Worm (Caenorhabditis elegans): ENCODE measurements around the gene F41G3.3.

F41G3.3 gene

DNA sequence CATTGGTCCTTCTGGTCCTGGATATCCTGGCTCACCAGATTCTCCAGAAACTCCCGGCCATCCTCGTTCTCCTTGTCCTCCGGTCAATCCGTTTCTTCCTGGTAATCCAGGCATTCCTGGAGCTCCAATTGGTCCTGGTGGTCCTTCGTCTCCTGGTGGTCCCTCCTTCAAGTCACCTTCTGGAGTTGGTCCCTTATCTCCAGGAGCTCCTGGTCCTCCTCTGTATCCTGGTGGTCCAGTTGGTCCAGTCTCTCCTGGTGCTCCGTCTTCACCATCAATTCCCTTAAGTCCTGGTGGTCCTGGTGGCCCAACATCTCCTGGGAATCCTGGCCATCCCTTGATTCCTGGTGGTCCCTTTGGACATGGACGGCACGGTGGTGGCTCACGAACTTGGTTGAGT lies 45.7 kb upstream of the F41G3.3 start:
- TF ChIP-seq unc-62 (GFP tag; optimal IDR thresholded peaks at IDR 0.05), result no peak
- TF ChIP-seq lin-39 (tag; optimal IDR thresholded peaks at IDR 0.05), result no peak
- no peak for TF ChIP-seq nhr-21 (tag; optimal IDR thresholded peaks at IDR 0.05)
- TF ChIP-seq mbf-1 (tag; optimal IDR thresholded peaks at IDR 0.05), result no peak
- no peak for TF ChIP-seq F13H6.1 (tag; optimal IDR thresholded peaks at IDR 0.05)
- TF ChIP-seq sma-9 (GFP tag; optimal IDR thresholded peaks at IDR 0.05), result no peak
- no peak for TF ChIP-seq sma-9 (tag; optimal IDR thresholded peaks at IDR 0.05)
- TF ChIP-seq snpc-4 (tag; optimal IDR thresholded peaks at IDR 0.05), result no peak
- TF ChIP-seq zag-1 (tag; optimal IDR thresholded peaks at IDR 0.05), result no peak
- TF ChIP-seq unc-39 (tag; optimal IDR thresholded peaks at IDR 0.05), result no peak
- TF ChIP-seq nhr-23 (tag; optimal IDR thresholded peaks at IDR 0.05), result no peak
- no peak for TF ChIP-seq mab-5 (tag; optimal IDR thresholded peaks at IDR 0.05)
- no peak for TF ChIP-seq nhr-25 (tag; optimal IDR thresholded peaks at IDR 0.05)
- TF ChIP-seq lsy-2 (tag; optimal IDR thresholded peaks at IDR 0.05), result no peak
- TF ChIP-seq unc-55 (GFP tag; optimal IDR thresholded peaks at IDR 0.05), result no peak
- no peak for TF ChIP-seq lin-11 (tag; optimal IDR thresholded peaks at IDR 0.05)
- no peak for TF ChIP-seq ceh-82 (tag; optimal IDR thresholded peaks at IDR 0.05)
- no peak for TF ChIP-seq nhr-129 (tag; optimal IDR thresholded peaks at IDR 0.05)
- no peak for TF ChIP-seq crh-2 (tag; optimal IDR thresholded peaks at IDR 0.05)

DNA sequence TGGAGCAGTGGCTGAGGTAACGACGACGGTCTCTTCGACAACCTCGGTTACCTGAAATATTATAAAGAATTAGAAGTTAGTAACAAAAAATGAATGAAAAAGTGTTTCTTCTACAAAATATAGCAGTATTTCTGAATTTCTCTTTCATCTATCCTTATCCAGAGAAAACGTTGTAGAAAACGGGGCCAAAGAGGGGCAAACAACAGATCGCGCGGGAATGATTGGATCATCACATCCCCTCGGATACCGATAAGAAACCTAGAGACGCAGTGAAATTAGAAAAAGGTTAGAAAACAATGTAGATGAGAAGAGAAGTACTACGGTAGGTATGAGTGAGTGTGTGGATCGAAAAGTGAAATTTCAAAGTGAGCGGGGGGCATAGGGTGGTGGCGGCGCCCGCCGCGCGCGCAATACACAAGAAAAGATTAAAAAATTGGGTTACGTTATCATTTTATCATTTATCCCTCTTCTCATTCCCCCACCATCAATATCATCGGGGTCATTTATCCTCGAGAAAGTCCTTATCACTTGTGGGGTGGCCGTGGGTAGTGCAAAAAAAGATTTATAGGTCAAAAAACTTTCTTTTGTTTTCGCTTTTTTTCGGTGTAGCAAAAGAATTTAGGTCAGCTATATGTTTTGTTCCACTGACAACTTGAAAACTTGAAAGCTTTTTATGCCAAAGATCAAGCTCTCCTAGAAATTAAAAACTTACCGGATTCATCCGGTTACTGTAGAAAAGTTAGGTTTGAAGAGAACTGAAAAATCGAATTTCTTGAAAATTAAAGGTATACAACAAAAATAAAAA lies 44.0 kb upstream of the F41G3.3 start, which contains the start of the genes dpy-10 and T14B4.19:
Gene dpy-10, minus strand, starts transcription at position 51 of the 805 bp plus-strand sequence.
Gene T14B4.19, minus strand, starts transcription at position 755 of the 805 bp plus-strand sequence.
- TF ChIP-seq lsy-2 (tag; optimal IDR thresholded peaks at IDR 0.05) (peak in 1 of 2 experiments; percentile 63), sma-9 (GFP tag; optimal IDR thresholded peaks at IDR 0.05) (peak; percentile 84), sma-9 (tag; optimal IDR thresholded peaks at IDR 0.05) (no peak), elt-1 (tag; optimal IDR thresholded peaks at IDR 0.05) (peak; percentile 42), blmp-1 (tag; optimal IDR thresholded peaks at IDR 0.05; ENCODE audit: insufficient read depth) (peak; percentile 92), Y55F3AM.14 (GFP tag; optimal IDR thresholded peaks at IDR 0.05) (no peak), sem-4 (tag; optimal IDR thresholded peaks at IDR 0.05) (peak; percentile 16), nhr-6 (tag; optimal IDR thresholded peaks at IDR 0.05) (no peak), fos-1 (tag; optimal IDR thresholded peaks at IDR 0.05) (peak; percentile 33), egl-27 (tag; optimal IDR thresholded peaks at IDR 0.05) (peak; percentile 9), nhr-21 (tag; optimal IDR thresholded peaks at IDR 0.05) (peak; percentile 92), sma-3 (GFP tag; optimal IDR thresholded peaks at IDR 0.05) (peak; percentile 51), R02D3.7 (tag; optimal IDR thresholded peaks at IDR 0.05) (no peak)

DNA sequence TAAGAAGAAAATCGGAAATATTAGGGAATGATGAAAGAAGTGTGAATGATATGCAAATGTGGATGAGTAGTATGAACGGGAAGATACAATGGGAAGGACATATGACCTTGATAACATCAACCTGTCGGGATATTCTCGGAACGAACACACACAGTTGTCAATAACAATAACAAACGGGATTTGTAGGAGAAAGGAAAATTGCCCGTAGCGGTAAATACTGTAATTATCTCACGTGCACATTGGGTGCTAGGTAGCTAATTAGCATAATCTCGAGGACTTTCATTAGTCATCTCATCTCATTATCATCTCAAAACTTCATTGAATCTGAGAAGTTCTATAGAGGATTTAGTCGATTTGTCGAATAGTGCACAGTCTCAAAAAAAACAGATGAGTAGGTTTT lies 43.3 kb upstream of the F41G3.3 start:
- TF ChIP-seq nhr-21 (tag; optimal IDR thresholded peaks at IDR 0.05) (no peak), blmp-1 (tag; optimal IDR thresholded peaks at IDR 0.05; ENCODE audit: insufficient read depth) (no peak), unc-62 (GFP tag; optimal IDR thresholded peaks at IDR 0.05) (no peak), nhr-11 (tag; optimal IDR thresholded peaks at IDR 0.05) (no peak), alr-1 (tag; optimal IDR thresholded peaks at IDR 0.05) (no peak)

DNA sequence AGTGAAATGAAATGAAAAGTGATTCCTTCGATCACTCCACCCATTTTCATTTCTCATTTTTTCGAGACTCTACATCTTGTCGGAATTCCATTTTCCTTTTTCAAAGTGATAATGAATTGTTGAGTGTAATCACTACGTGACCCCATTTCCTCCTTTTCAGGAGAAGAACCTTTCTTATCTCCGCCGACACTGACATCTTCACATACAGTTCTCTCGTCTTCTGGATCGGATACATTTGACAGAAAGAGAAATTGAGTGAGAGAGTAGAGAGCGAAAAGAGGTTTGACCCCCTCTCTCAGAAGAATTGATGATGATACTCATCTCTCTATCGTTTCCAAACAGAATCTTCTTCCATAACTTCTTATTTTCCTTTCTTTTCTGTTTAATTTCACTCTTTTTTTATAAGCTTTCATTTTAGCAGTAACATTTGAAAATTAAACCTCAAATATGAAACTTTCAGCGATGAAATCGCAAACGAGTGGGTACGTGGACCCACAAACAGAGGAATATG lies 42.4 kb upstream of the F41G3.3 start, which contains the start of gene dpy-2:
Gene dpy-2, plus strand, starts transcription at position 461 of the 511 bp plus-strand sequence.
- no peak for TF ChIP-seq mab-5 (tag; optimal IDR thresholded peaks at IDR 0.05)
- TF ChIP-seq blmp-1 (tag; optimal IDR thresholded peaks at IDR 0.05; ENCODE audit: insufficient read depth), result peak; percentile 67
- peak; percentile 44 for TF ChIP-seq nhr-21 (tag; optimal IDR thresholded peaks at IDR 0.05)
- TF ChIP-seq ztf-4 (tag; optimal IDR thresholded peaks at IDR 0.05), result no peak

DNA sequence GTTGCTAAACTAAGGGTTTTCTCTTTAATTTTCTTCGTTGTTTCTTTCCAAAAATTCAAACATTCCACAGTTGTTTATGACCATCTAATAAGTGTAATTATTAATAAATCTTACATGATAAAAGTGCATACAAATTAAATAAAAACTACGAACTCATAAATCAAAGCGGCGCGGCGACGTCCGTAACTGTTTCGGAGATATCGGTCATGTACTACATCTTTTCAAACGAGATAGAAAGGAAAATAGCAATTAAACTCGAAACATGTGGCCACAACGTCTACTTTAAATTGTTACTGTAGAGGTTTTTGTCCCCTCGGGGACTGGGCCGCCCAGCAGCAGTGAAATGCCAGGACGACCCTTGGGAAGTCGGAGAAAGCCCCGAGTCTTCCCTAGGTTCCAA lies 40.5 kb upstream of the F41G3.3 start:
- TF ChIP-seq lin-11 (tag; optimal IDR thresholded peaks at IDR 0.05) (no peak), lsy-2 (tag; optimal IDR thresholded peaks at IDR 0.05) (no peak), ceh-16 (tag; optimal IDR thresholded peaks at IDR 0.05) (no peak), gmeb-1 (tag; optimal IDR thresholded peaks at IDR 0.05) (no peak), crh-2 (tag; optimal IDR thresholded peaks at IDR 0.05) (no peak), lin-39 (tag; optimal IDR thresholded peaks at IDR 0.05) (no peak), nhr-11 (tag; optimal IDR thresholded peaks at IDR 0.05) (no peak), nhr-6 (tag; optimal IDR thresholded peaks at IDR 0.05) (no peak), ztf-4 (tag; optimal IDR thresholded peaks at IDR 0.05) (no peak), nhr-10 (tag; optimal IDR thresholded peaks at IDR 0.05) (no peak), mdl-1 (tag; optimal IDR thresholded peaks at IDR 0.05) (no peak), nhr-21 (tag; optimal IDR thresholded peaks at IDR 0.05) (peak; percentile 42), Y55F3AM.14 (GFP tag; optimal IDR thresholded peaks at IDR 0.05) (no peak), egl-27 (tag; optimal IDR thresholded peaks at IDR 0.05) (no peak), sma-9 (GFP tag; optimal IDR thresholded peaks at IDR 0.05) (peak; percentile 59), sma-9 (tag; optimal IDR thresholded peaks at IDR 0.05) (no peak)

Measured in whole organism, L2 larva.